Worm (Caenorhabditis elegans) whole organism, L4/young adult: ENCODE measurements around the gene srlf-16.

Experiments used
- W03F9.2 ChIP-seq: fragments of 150-350 bp; optimal IDR thresholded peaks from 2 replicates; lab custom pipeline; 2014; ENCODE audit warnings: missing biosample characterization, missing genetic modification characterization
- dao-5 ChIP-seq: sonication (generic microtip); optimal IDR thresholded peaks from 2 replicates; lab custom pipeline; 2016; ENCODE audit warnings: missing genotype, missing genetic modification characterization, moderate library complexity, missing compliant biosample characterization

DNA sequence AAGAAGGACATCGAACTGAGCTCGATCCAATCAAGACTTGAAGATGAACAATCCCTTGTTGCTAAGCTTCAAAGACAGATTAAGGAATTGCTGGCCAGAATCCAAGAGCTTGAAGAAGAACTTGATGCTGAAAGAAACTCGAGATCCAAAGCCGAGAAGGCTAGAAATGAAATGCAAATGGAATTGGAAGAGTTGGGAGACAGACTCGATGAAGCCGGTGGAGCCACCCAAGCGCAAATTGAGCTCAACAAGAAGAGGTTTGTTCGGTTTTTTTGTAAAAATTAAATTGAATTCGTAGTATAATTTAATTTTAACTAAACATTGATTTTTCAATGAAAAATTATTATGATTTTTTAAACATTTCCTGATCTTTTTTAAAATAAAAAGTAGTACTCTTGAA lies 10.0 kb downstream of the srlf-16 start:
- TF ChIP-seq W03F9.2 (tag; lab: Kevin White, UChicago) (no peak), dao-5 (tag; lab: Kevin White, UChicago) (no peak)
